Fruit fly (Drosophila melanogaster): Measurements from ENCODE around the gene CG5050.

dm6 chr2L:17437594-17437993 is 15.1 kb upstream of the CG5050 start:
- no peak for TF ChIP-seq usp (GFP tag; optimal IDR thresholded peaks at IDR 0.05)
- no peak for TF ChIP-seq CG8478 (optimal IDR thresholded peaks at IDR 0.05)
- no peak for TF ChIP-seq psq (optimal IDR thresholded peaks at IDR 0.05)
